Worm (Caenorhabditis elegans): ENCODE data around the gene pfas-1.

- TF ChIP-seq B0336.3 (GFP tag; IDR thresholded peaks at IDR 0.05) (no peak), ceh-40 (GFP tag; IDR thresholded peaks at IDR 0.05) (no peak), zfh-2 (GFP tag; conservative IDR thresholded peaks at IDR 0.05) (no peak), unc-62 (GFP tag; optimal IDR thresholded peaks at IDR 0.05) (no peak), snpc-4 (GFP tag; optimal IDR thresholded peaks at IDR 0.05) (no peak), snpc-4 (tag; optimal IDR thresholded peaks at IDR 0.05) (no peak), pha-4 (tag; optimal IDR thresholded peaks at IDR 0.05) (no peak), ceh-27 (GFP tag; optimal IDR thresholded peaks at IDR 0.05) (no peak), ccch-3 (GFP tag; optimal IDR thresholded peaks at IDR 0.05) (no peak), F57C9.4 (tag; optimal IDR thresholded peaks at IDR 0.05) (no peak), C06A6.2 (GFP tag; conservative IDR thresholded peaks at IDR 0.05) (no peak), ceh-100 (GFP tag; IDR thresholded peaks at IDR 0.05) (no peak)
Observed at ce11 chrIII:4679963-4680484, 36.9 kb upstream of the pfas-1 start, which contains the start of gene srg-11.
